Worm (Caenorhabditis elegans) whole organism, midembryonic: ENCODE measurements around the gene rla-2.

Experiments used
- T22C8.4 ChIP-seq: fragments of 200-800 bp; sonication (Bioruptor generic); IDR thresholded peaks from 2 replicates; pipeline ENCODE4 v1.3.6; 2022; ENCODE audit warnings: missing genetic modification characterization, missing compliant biosample characterization
- flt-1 ChIP-seq: fragments of 200-800 bp; sonication (Bioruptor generic); IDR thresholded peaks from 2 replicates; pipeline ENCODE4 v1.3.6; 2022; ENCODE audit warnings: missing genetic modification characterization, missing compliant biosample characterization
- klf-2 ChIP-seq: fragments of 200-800 bp; sonication (Bioruptor generic); conservative IDR thresholded peaks from 2 replicates; pipeline ENCODE4 v1.3.6; 2022; ENCODE audit warnings: missing genetic modification reagents, missing genetic modification characterization, missing compliant biosample characterization
- ztf-23 ChIP-seq: fragments of 200-800 bp; sonication (Bioruptor generic); IDR thresholded peaks from 2 replicates; pipeline ENCODE4 v1.3.6; 2022; ENCODE audit warnings: missing genetic modification reagents, missing genetic modification characterization, missing compliant biosample characterization

- TF ChIP-seq flt-1 (GFP tag; lab: Robert Waterston, UW) (no peak), T22C8.4 (no peak), ztf-23 (no peak), klf-2 (no peak)
Observed at ce11 chrIV:13346078-13346477, 24.0 kb downstream of the rla-2 start.
